Fruit fly (Drosophila melanogaster): ENCODE measurements around the gene beta-Spec.

Gene beta-Spec

dm6 chrX:17651216-17651997 lies 5.8 kb upstream of the beta-Spec start:
- TF ChIP-seq EcR (GFP tag; optimal IDR thresholded peaks at IDR 0.05) (no peak), CG8478 (optimal IDR thresholded peaks at IDR 0.05) (peak; percentile 39)

dm6 chrX:17651998-17652738 lies 5.0 kb upstream of the beta-Spec start, which contains the start of gene RhoGAPp190:
TSS of gene RhoGAPp190 (minus strand) at chrX:17652562.
- no peak for TF ChIP-seq usp (GFP tag; optimal IDR thresholded peaks at IDR 0.05)
- TF ChIP-seq CG8478 (optimal IDR thresholded peaks at IDR 0.05), result peak; percentile 54
- TF ChIP-seq psq (optimal IDR thresholded peaks at IDR 0.05), result no peak
- peak; percentile 92 for TF ChIP-seq Dll (optimal IDR thresholded peaks at IDR 0.05)
- TF ChIP-seq pan (optimal IDR thresholded peaks at IDR 0.05), result no peak
- TF ChIP-seq EcR (GFP tag; optimal IDR thresholded peaks at IDR 0.05), result no peak

dm6 chrX:17656501-17656900 lies 671 bp upstream of the beta-Spec start, which contains the start of gene IntS2:
TSS of gene IntS2 (minus strand) at chrX:17656818.
- TF ChIP-seq usp (GFP tag; optimal IDR thresholded peaks at IDR 0.05), result no peak
- no peak for TF ChIP-seq Dll (optimal IDR thresholded peaks at IDR 0.05)
- TF ChIP-seq CG8478 (optimal IDR thresholded peaks at IDR 0.05), result no peak

- no peak for TF ChIP-seq usp (GFP tag; optimal IDR thresholded peaks at IDR 0.05)
- TF ChIP-seq pan (optimal IDR thresholded peaks at IDR 0.05), result no peak
- TF ChIP-seq EcR (GFP tag; optimal IDR thresholded peaks at IDR 0.05), result no peak
- TF ChIP-seq Dll (optimal IDR thresholded peaks at IDR 0.05), result no peak
- no peak for TF ChIP-seq CG8478 (optimal IDR thresholded peaks at IDR 0.05)
- no peak for TF ChIP-seq psq (optimal IDR thresholded peaks at IDR 0.05)
Observed at dm6 chrX:17657716-17658115, 544 bp downstream of the beta-Spec start.

dm6 chrX:17658207-17659118 lies 1.3 kb downstream of the beta-Spec start:
- TF ChIP-seq psq (optimal IDR thresholded peaks at IDR 0.05), result no peak
- TF ChIP-seq EcR (GFP tag; optimal IDR thresholded peaks at IDR 0.05), result no peak
- TF ChIP-seq Dll (optimal IDR thresholded peaks at IDR 0.05), result no peak
- no peak for TF ChIP-seq pan (optimal IDR thresholded peaks at IDR 0.05)
- TF ChIP-seq usp (GFP tag; optimal IDR thresholded peaks at IDR 0.05), result no peak
- no peak for TF ChIP-seq CG8478 (optimal IDR thresholded peaks at IDR 0.05)

dm6 chrX:17659119-17659452 lies 1.9 kb downstream of the beta-Spec start:
- TF ChIP-seq psq (optimal IDR thresholded peaks at IDR 0.05), result no peak
- TF ChIP-seq CG8478 (optimal IDR thresholded peaks at IDR 0.05), result no peak
- no peak for TF ChIP-seq usp (GFP tag; optimal IDR thresholded peaks at IDR 0.05)
- no peak for TF ChIP-seq Dll (optimal IDR thresholded peaks at IDR 0.05)
- TF ChIP-seq pan (optimal IDR thresholded peaks at IDR 0.05), result no peak
- TF ChIP-seq EcR (GFP tag; optimal IDR thresholded peaks at IDR 0.05), result no peak

dm6 chrX:17671788-17672187 lies 14.6 kb downstream of the beta-Spec start, which contains the start of gene CG12990:
TSS of gene CG12990 (minus strand) at chrX:17671888.
- TF ChIP-seq EcR (GFP tag; optimal IDR thresholded peaks at IDR 0.05), result no peak
- TF ChIP-seq Dll (optimal IDR thresholded peaks at IDR 0.05), result no peak

dm6 chrX:17677953-17678668 lies 20.9 kb downstream of the beta-Spec start:
- TF ChIP-seq CG8478 (optimal IDR thresholded peaks at IDR 0.05) (no peak), Dll (optimal IDR thresholded peaks at IDR 0.05) (no peak), pan (optimal IDR thresholded peaks at IDR 0.05) (no peak), EcR (GFP tag; optimal IDR thresholded peaks at IDR 0.05) (no peak), usp (GFP tag; optimal IDR thresholded peaks at IDR 0.05) (no peak), psq (optimal IDR thresholded peaks at IDR 0.05) (no peak)

dm6 chrX:17679642-17680571 lies 22.7 kb downstream of the beta-Spec start:
- TF ChIP-seq psq (optimal IDR thresholded peaks at IDR 0.05), result no peak
- no peak for TF ChIP-seq Dll (optimal IDR thresholded peaks at IDR 0.05)

- TF ChIP-seq psq (optimal IDR thresholded peaks at IDR 0.05), result no peak
- TF ChIP-seq Dll (optimal IDR thresholded peaks at IDR 0.05), result no peak
- no peak for TF ChIP-seq EcR (GFP tag; optimal IDR thresholded peaks at IDR 0.05)
- TF ChIP-seq usp (GFP tag; optimal IDR thresholded peaks at IDR 0.05), result no peak
- TF ChIP-seq pan (optimal IDR thresholded peaks at IDR 0.05), result no peak
- no peak for TF ChIP-seq CG8478 (optimal IDR thresholded peaks at IDR 0.05)
Observed at dm6 chrX:17682745-17683505, 25.8 kb downstream of the beta-Spec start.
